Fruit fly (Drosophila melanogaster) whole organism, embryonic: ENCODE measurements around the gene Syx5.
A peak's percentile ranks its signal among the peaks of the same experiment; 100 is the strongest.

Experiments used
- ATbp ChIP-seq: fragments of 200-800 bp; sonication (Bioruptor generic); optimal IDR thresholded peaks from 2 replicates; lab custom pipeline; 2017; ENCODE audit warnings: missing biosample characterization, mild to moderate bottlenecking, missing genetic modification characterization, missing genetic modification reagents
- Adf1 ChIP-seq: fragments of 200-800 bp; sonication (Bioruptor generic); IDR thresholded peaks from 2 replicates; pipeline ENCODE4 v1.3.6; 2022; ENCODE audit warnings: missing biosample characterization, missing genetic modification characterization
- Atf3 ChIP-seq: fragments of 200-800 bp; sonication (Bioruptor generic); optimal IDR thresholded peaks from 3 replicates; lab custom pipeline; 2016; ENCODE audit warnings: missing biosample characterization, missing genetic modification characterization
- Awh ChIP-seq: fragments of 200-800 bp; sonication (Bioruptor generic); IDR thresholded peaks from 2 replicates; pipeline ENCODE4, ENCODE4 v1.3.6; 2022; ENCODE audit warnings: missing biosample characterization, missing genetic modification characterization
- B-H2 ChIP-seq: fragments of 200-800 bp; sonication (Bioruptor generic); optimal IDR thresholded peaks from 2 replicates; lab custom pipeline; 2018; ENCODE audit warnings: missing biosample characterization, mild to moderate bottlenecking, missing genetic modification characterization
- CG10274 ChIP-seq: fragments of 200-800 bp; sonication (Bioruptor generic); optimal IDR thresholded peaks from 3 replicates; lab custom pipeline; 2017; ENCODE audit warnings: missing biosample characterization, mild to moderate bottlenecking, missing genetic modification characterization
- CG10321 ChIP-seq: fragments of 200-800 bp; sonication (Bioruptor generic); IDR thresholded peaks from 2 replicates; pipeline ENCODE4 v1.3.6; 2022; ENCODE audit warnings: missing biosample characterization, missing genetic modification characterization
- CG10565 ChIP-seq: fragments of 200-800 bp; sonication (Bioruptor generic); optimal IDR thresholded peaks from 3 replicates; lab custom pipeline; 2016; ENCODE audit warnings: missing biosample characterization, mild to moderate bottlenecking, missing genetic modification characterization
- CG11695 ChIP-seq: fragments of 200-800 bp; sonication (Bioruptor generic); IDR thresholded peaks from 3 replicates; pipeline ENCODE4 v1.3.6; 2022; ENCODE audit warnings: missing biosample characterization, missing genetic modification characterization
- CG12942 ChIP-seq: fragments of 200-800 bp; sonication (Bioruptor generic); optimal IDR thresholded peaks from 3 replicates; lab custom pipeline; 2016; ENCODE audit warnings: missing biosample characterization, missing genetic modification characterization
- CG14050 ChIP-seq: fragments of 200-800 bp; sonication (Bioruptor generic); IDR thresholded peaks from 3 replicates; pipeline ENCODE4 v1.3.6; 2022; ENCODE audit warnings: missing biosample characterization, missing genetic modification characterization
- CG15269 ChIP-seq: fragments of 200-800 bp; sonication (Bioruptor generic); optimal IDR thresholded peaks from 2 replicates; lab custom pipeline; 2018; ENCODE audit warnings: missing biosample characterization, mild to moderate bottlenecking, missing genetic modification characterization, moderate library complexity
- CG17186 ChIP-seq: fragments of 200-800 bp; sonication (Bioruptor generic); optimal IDR thresholded peaks from 3 replicates; lab custom pipeline; 2017; ENCODE audit warnings: missing biosample characterization, missing genetic modification reagents, missing genetic modification characterization
- CG17359 ChIP-seq: fragments of 200-800 bp; sonication (Bioruptor generic); optimal IDR thresholded peaks from 3 replicates; lab custom pipeline; 2018; ENCODE audit warnings: missing biosample characterization, mild to moderate bottlenecking, missing genetic modification characterization, moderate library complexity
- CG2202 ChIP-seq: fragments of 200-800 bp; sonication (Bioruptor generic); optimal IDR thresholded peaks from 2 replicates; lab custom pipeline; 2018; ENCODE audit warnings: missing biosample characterization, mild to moderate bottlenecking, missing genetic modification characterization
- CG30403 ChIP-seq: fragments of 200-800 bp; sonication (Bioruptor generic); optimal IDR thresholded peaks from 3 replicates; lab custom pipeline; 2016; ENCODE audit warnings: missing biosample characterization, missing genetic modification characterization
- CG30431 ChIP-seq: fragments of 200-800 bp; sonication (Bioruptor generic); optimal IDR thresholded peaks from 2 replicates; lab custom pipeline; 2017; ENCODE audit warnings: missing biosample characterization, missing genetic modification characterization
- CG33213 ChIP-seq: fragments of 200-800 bp; sonication (Bioruptor generic); optimal IDR thresholded peaks from 3 replicates; lab custom pipeline; 2016; ENCODE audit warnings: missing biosample characterization, missing genetic modification characterization
- CG3407 ChIP-seq: fragments of 200-800 bp; sonication (Bioruptor generic); optimal IDR thresholded peaks from 2 replicates; lab custom pipeline; 2018; ENCODE audit warnings: missing biosample characterization, mild to moderate bottlenecking, missing genetic modification characterization
- CG4424 ChIP-seq: fragments of 200-800 bp; sonication (Bioruptor generic); optimal IDR thresholded peaks from 3 replicates; lab custom pipeline; 2016; ENCODE audit warnings: missing biosample characterization, missing genetic modification characterization
- CG8089 ChIP-seq: fragments of 200-800 bp; sonication (Bioruptor generic); optimal IDR thresholded peaks from 3 replicates; lab custom pipeline; 2016; ENCODE audit warnings: missing biosample characterization, missing genetic modification characterization
- Camta ChIP-seq: fragments of 200-800 bp; sonication (Bioruptor generic); optimal IDR thresholded peaks from 2 replicates; lab custom pipeline; 2016; ENCODE audit warnings: missing biosample characterization, missing genetic modification characterization
- D19B ChIP-seq: fragments of 200-800 bp; sonication (Bioruptor generic); optimal IDR thresholded peaks from 2 replicates; lab custom pipeline; 2017; ENCODE audit warnings: missing biosample characterization, mild to moderate bottlenecking, missing genetic modification characterization
- Drgx ChIP-seq: fragments of 200-800 bp; sonication (Bioruptor generic); IDR thresholded peaks from 2 replicates; pipeline ENCODE4 v1.3.6; 2022; ENCODE audit warnings: missing biosample characterization, missing genetic modification characterization
- GATAe ChIP-seq: fragments of 200-800 bp; sonication (Bioruptor generic); conservative IDR thresholded peaks from 2 replicates; pipeline ENCODE4 v1.3.6; 2022; ENCODE audit warnings: missing biosample characterization, missing genetic modification characterization
- Hr51 ChIP-seq, 2 experiments: fragments of 200-800 bp; sonication (Bioruptor generic); optimal IDR thresholded peaks; 2 replicates in 1 of 2; 3 replicates in 1 of 2; lab custom pipeline; 2016 to 2018; ENCODE audit warnings: missing biosample characterization in 2 of 2, missing genetic modification characterization in 2 of 2, mild to moderate bottlenecking in 1 of 2, moderate library complexity in 1 of 2
- Jarid2 ChIP-seq: fragments of 200-800 bp; sonication (Bioruptor generic); optimal IDR thresholded peaks from 3 replicates; lab custom pipeline; 2017; ENCODE audit warnings: mild to moderate bottlenecking, missing biosample characterization, missing genetic modification reagents, missing genetic modification characterization
- NC2β ChIP-seq: fragments of 200-800 bp; sonication (Bioruptor generic); optimal IDR thresholded peaks from 2 replicates; lab custom pipeline; 2016; ENCODE audit warnings: missing biosample characterization, missing genetic modification characterization
- bigmax ChIP-seq: fragments of 200-800 bp; sonication (Bioruptor generic); optimal IDR thresholded peaks from 2 replicates; lab custom pipeline; 2018; ENCODE audit warnings: missing biosample characterization, mild to moderate bottlenecking, missing genetic modification characterization
- ci ChIP-seq: fragments of 200-800 bp; sonication (Bioruptor generic); IDR thresholded peaks from 3 replicates; pipeline ENCODE4 v1.3.6; 2022; ENCODE audit warnings: missing biosample characterization, missing genetic modification characterization
- dmrt11E ChIP-seq: fragments of 200-800 bp; sonication (Bioruptor generic); optimal IDR thresholded peaks from 3 replicates; lab custom pipeline; 2018; ENCODE audit warnings: missing biosample characterization, mild to moderate bottlenecking, missing genetic modification characterization, moderate library complexity
- dysf ChIP-seq: fragments of 200-800 bp; sonication (Bioruptor generic); IDR thresholded peaks from 3 replicates; pipeline ENCODE4 v1.3.6; 2022; ENCODE audit warnings: missing biosample characterization, missing genetic modification characterization
- exex ChIP-seq: fragments of 200-800 bp; sonication (Bioruptor generic); optimal IDR thresholded peaks from 4 replicates; lab custom pipeline; 2018; ENCODE audit warnings: missing biosample characterization, mild to moderate bottlenecking, missing genetic modification characterization, moderate library complexity
- fd3F ChIP-seq: fragments of 200-800 bp; sonication (Bioruptor generic); optimal IDR thresholded peaks from 2 replicates; lab custom pipeline; 2018; ENCODE audit warnings: missing biosample characterization, mild to moderate bottlenecking, missing genetic modification characterization, moderate library complexity
- fd64A ChIP-seq: fragments of 200-800 bp; sonication (Bioruptor generic); optimal IDR thresholded peaks from 3 replicates; lab custom pipeline; 2018; ENCODE audit warnings: missing biosample characterization, mild to moderate bottlenecking, missing genetic modification characterization
- gem ChIP-seq: fragments of 200-800 bp; sonication (Bioruptor generic); optimal IDR thresholded peaks from 2 replicates; lab custom pipeline; 2019; ENCODE audit warnings: missing biosample characterization, mild to moderate bottlenecking, missing genetic modification characterization, moderate library complexity
- grn ChIP-seq: fragments of 200-800 bp; sonication (Bioruptor generic); optimal IDR thresholded peaks from 3 replicates; lab custom pipeline; 2017; ENCODE audit warnings: missing biosample characterization, missing genetic modification characterization
- ken ChIP-seq: fragments of 200-800 bp; sonication (Bioruptor generic); IDR thresholded peaks from 3 replicates; pipeline ENCODE4 v1.3.6; 2022; ENCODE audit warnings: missing biosample characterization, missing genetic modification characterization
- lov ChIP-seq, 2 experiments: fragments of 200-800 bp in 1 of 2; fragments of >200 bp in 1 of 2; sonication (Bioruptor generic) in 1 of 2; IDR thresholded peaks in 1 of 2; optimal IDR thresholded peaks in 1 of 2; 2 replicates in 1 of 2; 3 replicates in 1 of 2; pipeline versions ENCODE4 v1.3.6 to Lab custom; 2017 to 2022; ENCODE audit warnings: missing biosample characterization in 1 of 2, missing genetic modification characterization in 1 of 2
- odd ChIP-seq: fragments of 200-800 bp; sonication (Bioruptor generic); optimal IDR thresholded peaks from 2 replicates; lab custom pipeline; 2017; ENCODE audit warnings: missing biosample characterization, mild to moderate bottlenecking, missing genetic modification characterization
- onecut ChIP-seq: fragments of 200-800 bp; sonication (Bioruptor generic); IDR thresholded peaks from 2 replicates; pipeline ENCODE4 v1.3.6; 2022; ENCODE audit warnings: missing biosample characterization, missing genetic modification characterization
- peb ChIP-seq: fragments of 200-800 bp; sonication (Bioruptor generic); IDR thresholded peaks from 2 replicates; pipeline ENCODE4 v1.3.6; 2022; ENCODE audit warnings: missing biosample characterization, missing genetic modification characterization
- psq ChIP-seq: fragments of 200-800 bp; sonication (Bioruptor generic); optimal IDR thresholded peaks from 2 replicates; lab custom pipeline; 2017; ENCODE audit warnings: missing biosample characterization, missing genetic modification characterization
- sisA ChIP-seq: fragments of 200-800 bp; sonication (Bioruptor generic); IDR thresholded peaks from 2 replicates; pipeline ENCODE4 v1.3.6; 2022; ENCODE audit warnings: missing biosample characterization, missing genetic modification characterization
- slou ChIP-seq: fragments of 200-800 bp; sonication (Bioruptor generic); optimal IDR thresholded peaks from 3 replicates; lab custom pipeline; 2016; ENCODE audit warnings: missing biosample characterization, missing genetic modification characterization
- sna ChIP-seq: fragments of 200-800 bp; sonication (Bioruptor generic); IDR thresholded peaks from 2 replicates; pipeline ENCODE4 v1.3.6; 2022; ENCODE audit warnings: missing biosample characterization, missing genetic modification characterization; ENCODE audit not compliant: partially characterized antibody
- toy ChIP-seq: fragments of 200-800 bp; sonication (Bioruptor generic); IDR thresholded peaks from 2 replicates; pipeline ENCODE4 v1.3.6; 2022; ENCODE audit warnings: missing biosample characterization, missing genetic modification characterization
- vnd ChIP-seq: fragments of 200-800 bp; sonication (Bioruptor generic); IDR thresholded peaks from 3 replicates; pipeline ENCODE4 v1.3.6; 2022; ENCODE audit warnings: missing biosample characterization, missing genetic modification characterization; ENCODE audit not compliant: partially characterized antibody
- z ChIP-seq: fragments of 200-800 bp; sonication (Bioruptor generic); IDR thresholded peaks from 3 replicates; pipeline ENCODE4 v1.3.6; 2022; ENCODE audit warnings: missing biosample characterization, missing genetic modification characterization
- zen2 ChIP-seq: fragments of 200-800 bp; sonication (Bioruptor generic); IDR thresholded peaks from 3 replicates; pipeline ENCODE4 v1.3.6; 2022; ENCODE audit warnings: missing biosample characterization, missing genetic modification characterization; ENCODE audit not compliant: partially characterized antibody

Gene Syx5

dm6 chr2L:16286360-16287005 lies 20.7 kb upstream of the Syx5 start (continued):
- TF ChIP-seq NC2β (GFP tag; lab: Kevin White, UChicago), result peak; percentile 40
- TF ChIP-seq Adf1 (GFP tag; lab: Robert Waterston, UW), result no peak
- TF ChIP-seq CG33213 (GFP tag; lab: Kevin White, UChicago), result peak; percentile 31
- TF ChIP-seq Hr51 (GFP tag; optimal IDR thresholded peaks at IDR 0.05; lab: Kevin White, UChicago), result peak; percentile 77 to 90
- no peak for TF ChIP-seq ci
- peak; percentile 64 for TF ChIP-seq B-H2 (GFP tag; lab: Kevin White, UChicago)
- peak; percentile 91 for TF ChIP-seq CG17359
- peak; percentile 74 for TF ChIP-seq odd (GFP tag; lab: Kevin White, UChicago)
- peak; percentile 55 for TF ChIP-seq CG30431 (GFP tag; lab: Kevin White, UChicago)
- TF ChIP-seq fd3F (GFP tag; lab: Kevin White, UChicago), result peak; percentile 76
- TF ChIP-seq CG15269 (tag; lab: Kevin White, UChicago), result peak; percentile 83
- peak; percentile 75 for TF ChIP-seq CG10274 (GFP tag; lab: Kevin White, UChicago)
- no peak for TF ChIP-seq ken (GFP tag; lab: Robert Waterston, UW)
- TF ChIP-seq Jarid2 (GFP tag; lab: Kevin White, UChicago), result peak; percentile 58
- TF ChIP-seq vnd (GFP tag; lab: Robert Waterston, UW), result no peak
- TF ChIP-seq Camta (GFP tag; lab: Kevin White, UChicago), result peak; percentile 79
- TF ChIP-seq sisA, result no peak
- TF ChIP-seq Atf3 (GFP tag; lab: Kevin White, UChicago), result peak; percentile 85
- no peak for TF ChIP-seq toy (GFP tag; lab: Robert Waterston, UW)
- TF ChIP-seq Awh (GFP tag; lab: Robert Waterston, UW), result no peak
- TF ChIP-seq exex (tag; lab: Kevin White, UChicago), result peak; percentile 44
- peak; percentile 81 for TF ChIP-seq CG12942 (GFP tag; lab: Kevin White, UChicago)
- TF ChIP-seq slou, result peak; percentile 32
- TF ChIP-seq lov (optimal IDR thresholded peaks at IDR 0.05; lab: Kevin White, UChicago), result no peak
- no peak for TF ChIP-seq lov (GFP tag; IDR thresholded peaks at IDR 0.05; lab: Robert Waterston, UW)
- peak; percentile 55 for TF ChIP-seq fd64A (GFP tag; lab: Kevin White, UChicago)
- TF ChIP-seq dysf (GFP tag; lab: Robert Waterston, UW), result no peak
- peak; percentile 55 for TF ChIP-seq CG8089
- TF ChIP-seq CG3407 (GFP tag; lab: Kevin White, UChicago), result peak; percentile 70
- TF ChIP-seq CG2202, result peak; percentile 50
- no peak for TF ChIP-seq CG10565 (GFP tag; lab: Kevin White, UChicago)
- TF ChIP-seq bigmax (GFP tag; lab: Kevin White, UChicago), result no peak
- TF ChIP-seq CG4424 (GFP tag; lab: Kevin White, UChicago), result peak; percentile 85
- TF ChIP-seq dmrt11E (tag; lab: Kevin White, UChicago), result peak; percentile 81
- TF ChIP-seq GATAe, result no peak
- peak; percentile 78 for TF ChIP-seq ATbp
- peak; percentile 96 for TF ChIP-seq onecut (GFP tag; lab: Robert Waterston, UW)
- TF ChIP-seq D19B (GFP tag; lab: Kevin White, UChicago), result peak; percentile 82
- TF ChIP-seq peb, result no peak
- TF ChIP-seq psq, result peak; percentile 77
- TF ChIP-seq CG11695 (GFP tag; lab: Robert Waterston, UW), result no peak
- peak; percentile 82 for TF ChIP-seq CG30403
- no peak for TF ChIP-seq z (GFP tag; lab: Robert Waterston, UW)
- TF ChIP-seq CG17186, result peak; percentile 24
- no peak for TF ChIP-seq zen2 (GFP tag; lab: Robert Waterston, UW)
- no peak for TF ChIP-seq Drgx
- peak; percentile 92 for TF ChIP-seq gem (tag; lab: Kevin White, UChicago)
- no peak for TF ChIP-seq CG14050
- TF ChIP-seq sna (GFP tag; lab: Robert Waterston, UW), result no peak
- no peak for TF ChIP-seq CG10321 (GFP tag; lab: Robert Waterston, UW)
- no peak for TF ChIP-seq grn (GFP tag; lab: Kevin White, UChicago)
